Worm (Caenorhabditis elegans) whole organism, young adult: ENCODE measurements around the gene C28G1.6.

ENCODE experiments used
- B0019.2 ChIP-seq: fragments of 200-800 bp; sonication (Bioruptor generic); conservative IDR thresholded peaks from 2 replicates; pipeline ENCODE4 v1.3.6; 2022; ENCODE audit warnings: missing genetic modification reagents, missing genetic modification characterization, missing compliant biosample characterization
- B0035.1 ChIP-seq: sonication (generic microtip); optimal IDR thresholded peaks from 2 replicates; lab custom pipeline; 2016; ENCODE audit warnings: missing genetic modification characterization, mild to moderate bottlenecking, missing compliant biosample characterization, missing genotype, missing genetic modification reagents
- D2030.7 ChIP-seq: fragments of 200-800 bp; sonication (Bioruptor generic); IDR thresholded peaks from 2 replicates; pipeline ENCODE4 v1.3.6; 2022; ENCODE audit warnings: missing genetic modification reagents, missing genetic modification characterization, missing compliant biosample characterization
- F22D6.2 ChIP-seq: sonication (generic microtip); optimal IDR thresholded peaks from 2 replicates; lab custom pipeline; 2016; ENCODE audit warnings: mild to moderate bottlenecking, missing genetic modification characterization, missing compliant biosample characterization
- F37B4.10 ChIP-seq: fragments of 200-800 bp; sonication (Bioruptor generic); IDR thresholded peaks from 2 replicates; pipeline ENCODE4 v1.3.6; 2022; ENCODE audit warnings: missing genetic modification characterization, missing compliant biosample characterization
- F39B2.1 ChIP-seq: fragments of 200-800 bp; sonication (Bioruptor generic); IDR thresholded peaks from 2 replicates; pipeline ENCODE4 v1.3.6; 2022; ENCODE audit warnings: missing genetic modification reagents, missing genetic modification characterization, missing compliant biosample characterization
- F49E8.2 ChIP-seq: sonication (generic microtip); optimal IDR thresholded peaks from 3 replicates; lab custom pipeline; 2017; ENCODE audit warnings: missing genetic modification characterization, mild to moderate bottlenecking, missing compliant biosample characterization, antibody characterized with exemption, moderate library complexity; ENCODE audit not compliant: insufficient read depth
- K12H6.12 ChIP-seq: fragments of 200-800 bp; sonication (Bioruptor generic); optimal IDR thresholded peaks from 2 replicates; lab custom pipeline; 2018; ENCODE audit warnings: mild to moderate bottlenecking, missing genetic modification characterization, missing compliant biosample characterization
- Y67H2A.10 ChIP-seq: fragments of 200-800 bp; sonication (Bioruptor generic); conservative IDR thresholded peaks from 2 replicates; pipeline ENCODE4 v1.3.6; 2022; ENCODE audit warnings: missing genetic modification reagents, missing genetic modification characterization, missing compliant biosample characterization
- Y95B8A.8 ChIP-seq: fragments of 200-800 bp; sonication (Bioruptor generic); IDR thresholded peaks from 2 replicates; pipeline ENCODE4 v1.3.6; 2022; ENCODE audit warnings: missing genetic modification reagents, missing genetic modification characterization, missing compliant biosample characterization
- ZK185.1 ChIP-seq: sonication (generic microtip); optimal IDR thresholded peaks from 2 replicates; lab custom pipeline; 2016; ENCODE audit warnings: mild to moderate bottlenecking, missing genetic modification characterization, missing compliant biosample characterization; ENCODE audit not compliant: poor library complexity, severe bottlenecking
- ama-1 ChIP-seq, 3 experiments: fragments of 150-350 bp in 1 of 3; sonication (generic microtip) in 2 of 3; optimal IDR thresholded peaks; 2 replicates each; lab custom pipeline; 2014 to 2018; ENCODE audit warnings: missing biosample characterization in 2 of 3, missing genetic modification characterization in 2 of 3, missing genetic modification reagents in 2 of 3
- atf-7 ChIP-seq: sonication (generic microtip); optimal IDR thresholded peaks from 2 replicates; lab custom pipeline; 2017; ENCODE audit warnings: mild to moderate bottlenecking, missing genetic modification characterization, missing compliant biosample characterization
- attf-3 ChIP-seq: fragments of 200-800 bp; sonication (Bioruptor generic); conservative IDR thresholded peaks from 2 replicates; pipeline ENCODE4 v1.3.6; 2022; ENCODE audit warnings: missing genetic modification reagents, missing genetic modification characterization, missing compliant biosample characterization
- attf-5 ChIP-seq: fragments of 200-800 bp; sonication (Bioruptor generic); optimal IDR thresholded peaks from 2 replicates; lab custom pipeline; 2018; ENCODE audit warnings: mild to moderate bottlenecking, missing genetic modification characterization, missing compliant biosample characterization
- bed-1 ChIP-seq: fragments of 200-800 bp; sonication (Bioruptor generic); IDR thresholded peaks from 2 replicates; pipeline ENCODE4 v1.3.6; 2022; ENCODE audit warnings: missing genetic modification reagents, missing genetic modification characterization, missing compliant biosample characterization
- ccch-3 ChIP-seq: fragments of 200-800 bp; sonication (Bioruptor generic); optimal IDR thresholded peaks from 2 replicates; lab custom pipeline; 2018; ENCODE audit warnings: mild to moderate bottlenecking, missing genetic modification characterization, missing compliant biosample characterization
- cebp-2 ChIP-seq: fragments of 200-800 bp; sonication (Bioruptor generic); IDR thresholded peaks from 2 replicates; pipeline ENCODE4 v1.3.6; 2022; ENCODE audit warnings: missing genetic modification characterization, missing compliant biosample characterization
- ceh-27 ChIP-seq: fragments of 200-800 bp; sonication (Bioruptor generic); optimal IDR thresholded peaks from 2 replicates; lab custom pipeline; 2018; ENCODE audit warnings: mild to moderate bottlenecking, missing genetic modification characterization, moderate library complexity, missing compliant biosample characterization
- die-1 ChIP-seq: sonication (generic microtip); optimal IDR thresholded peaks from 2 replicates; lab custom pipeline; 2016; ENCODE audit warnings: missing genotype, mild to moderate bottlenecking, missing genetic modification characterization, missing compliant biosample characterization
- dpl-1 ChIP-seq: fragments of 150-350 bp; optimal IDR thresholded peaks from 2 replicates; lab custom pipeline; 2014; ENCODE audit warnings: missing biosample characterization, missing genetic modification reagents, missing genetic modification characterization
- egl-44 ChIP-seq: fragments of 200-800 bp; sonication (Bioruptor generic); IDR thresholded peaks from 2 replicates; pipeline ENCODE4 v1.3.6; 2022; ENCODE audit warnings: missing genetic modification reagents, missing genetic modification characterization, missing compliant biosample characterization
- ekl-4 ChIP-seq: fragments of 200-800 bp; sonication (Bioruptor generic); IDR thresholded peaks from 2 replicates; pipeline ENCODE4 v1.3.6; 2022; ENCODE audit warnings: missing genetic modification reagents, missing genetic modification characterization, missing compliant biosample characterization
- fkh-3 ChIP-seq: sonication (generic microtip); optimal IDR thresholded peaks from 2 replicates; lab custom pipeline; 2016; ENCODE audit warnings: mild to moderate bottlenecking, missing genetic modification characterization, missing compliant biosample characterization
- gei-17 ChIP-seq: fragments of 200-800 bp; sonication (Bioruptor generic); optimal IDR thresholded peaks from 2 replicates; lab custom pipeline; 2018; ENCODE audit warnings: mild to moderate bottlenecking, missing genetic modification characterization, missing compliant biosample characterization
- hlh-12 ChIP-seq: sonication (generic microtip); optimal IDR thresholded peaks from 2 replicates; lab custom pipeline; 2016; ENCODE audit warnings: missing genetic modification characterization, missing compliant biosample characterization
- hlh-26 ChIP-seq: fragments of 200-800 bp; sonication (Bioruptor generic); conservative IDR thresholded peaks from 2 replicates; pipeline ENCODE4 v1.3.6; 2022; ENCODE audit warnings: missing genetic modification reagents, missing genetic modification characterization, missing compliant biosample characterization
- lin-35 ChIP-seq, 3 experiments: fragments of 150-350 bp in 2 of 3; sonication (generic microtip) in 1 of 3; optimal IDR thresholded peaks; 2 replicates each; lab custom pipeline; 2014 to 2018; ENCODE audit warnings: missing biosample characterization in 3 of 3, missing genetic modification characterization in 3 of 3, missing genetic modification reagents in 3 of 3
- lir-1 ChIP-seq: fragments of 200-800 bp; sonication (Bioruptor generic); conservative IDR thresholded peaks from 2 replicates; pipeline ENCODE4 v1.3.6; 2022; ENCODE audit warnings: missing genetic modification reagents, missing genetic modification characterization, missing compliant biosample characterization
- madf-3 ChIP-seq: fragments of 200-800 bp; sonication (Bioruptor generic); IDR thresholded peaks from 2 replicates; pipeline ENCODE4 v1.3.6; 2022; ENCODE audit warnings: missing genetic modification reagents, missing genetic modification characterization, missing compliant biosample characterization
- mcd-1 ChIP-seq: fragments of 200-800 bp; sonication (Bioruptor generic); IDR thresholded peaks from 2 replicates; pipeline ENCODE4 v1.3.6; 2022; ENCODE audit warnings: missing genetic modification reagents, missing genetic modification characterization, missing compliant biosample characterization
- nfya-1 ChIP-seq: sonication (generic microtip); optimal IDR thresholded peaks from 2 replicates; lab custom pipeline; 2017; ENCODE audit warnings: antibody characterized with exemption, missing compliant biosample characterization, missing genetic modification characterization, borderline replicate concordance; ENCODE audit not compliant: insufficient read depth
- nfya-2 ChIP-seq: fragments of 200-800 bp; sonication (Bioruptor generic); IDR thresholded peaks from 2 replicates; pipeline ENCODE4 v1.3.6; 2022; ENCODE audit warnings: missing genetic modification reagents, missing genetic modification characterization, missing compliant biosample characterization
- nfyb-1 ChIP-seq: fragments of 200-800 bp; sonication (Bioruptor generic); IDR thresholded peaks from 2 replicates; pipeline ENCODE4 v1.3.6; 2022; ENCODE audit warnings: missing genetic modification reagents, missing genetic modification characterization, missing compliant biosample characterization
- nhr-120 ChIP-seq: fragments of 200-800 bp; sonication (Bioruptor generic); IDR thresholded peaks from 2 replicates; pipeline ENCODE4 v1.3.6; 2022; ENCODE audit warnings: missing genetic modification characterization, missing compliant biosample characterization
- nhr-80 ChIP-seq: sonication (generic microtip); optimal IDR thresholded peaks from 2 replicates; lab custom pipeline; 2016; ENCODE audit warnings: missing genetic modification characterization, missing compliant biosample characterization
- pbrm-1 ChIP-seq: fragments of 200-800 bp; sonication (Bioruptor generic); IDR thresholded peaks from 2 replicates; pipeline ENCODE4 v1.3.6; 2022; ENCODE audit warnings: missing genetic modification reagents, missing genetic modification characterization, missing compliant biosample characterization
- rcor-1 ChIP-seq: fragments of 200-800 bp; sonication (Bioruptor generic); IDR thresholded peaks from 2 replicates; pipeline ENCODE4 v1.3.6; 2022; ENCODE audit warnings: missing genetic modification reagents, missing genetic modification characterization, missing compliant biosample characterization
- snpc-4 ChIP-seq, 5 experiments: fragments of 150-350 bp in 1 of 5; sonication (generic microtip) in 4 of 5; optimal IDR thresholded peaks; 2 replicates each; lab custom pipeline; 2014 to 2018; ENCODE audit warnings: missing genetic modification characterization in 5 of 5, missing biosample characterization in 3 of 5, antibody characterized with exemption in 2 of 5, mild to moderate bottlenecking in 2 of 5, missing compliant biosample characterization in 2 of 5, missing genotype in 2 of 5, moderate library complexity in 2 of 5, missing genetic modification reagents in 1 of 5
- tbp1 ChIP-seq: fragments of 200-800 bp; sonication (Bioruptor generic); optimal IDR thresholded peaks from 2 replicates; lab custom pipeline; 2018; ENCODE audit warnings: mild to moderate bottlenecking, missing genetic modification characterization, missing compliant biosample characterization
- unc-62 ChIP-seq: fragments of 150-350 bp; optimal IDR thresholded peaks from 2 replicates; lab custom pipeline; 2014; ENCODE audit warnings: missing biosample characterization, missing genetic modification reagents, missing genetic modification characterization
- xnd-1 ChIP-seq: sonication (generic microtip); optimal IDR thresholded peaks from 2 replicates; lab custom pipeline; 2016; ENCODE audit warnings: missing genotype, missing genetic modification reagents, missing genetic modification characterization, missing compliant biosample characterization
- zim-3 ChIP-seq: sonication (generic microtip); optimal IDR thresholded peaks from 2 replicates; lab custom pipeline; 2017; ENCODE audit warnings: mild to moderate bottlenecking, missing genetic modification characterization, moderate library complexity, missing compliant biosample characterization
- ztf-18 ChIP-seq: sonication (generic microtip); optimal IDR thresholded peaks from 2 replicates; lab custom pipeline; 2016; ENCODE audit warnings: missing genotype, mild to moderate bottlenecking, missing genetic modification characterization, missing compliant biosample characterization
- ztf-3 ChIP-seq: fragments of 200-800 bp; sonication (Bioruptor generic); optimal IDR thresholded peaks from 2 replicates; lab custom pipeline; 2018; ENCODE audit warnings: mild to moderate bottlenecking, missing genetic modification characterization, missing compliant biosample characterization

Gene C28G1.6

ce11 chrX:8838176-8838575 is 7.1 kb upstream of the C28G1.6 start (continued):
- peak; percentile 70 for TF ChIP-seq die-1
- TF ChIP-seq nfya-1 = no peak
- peak; percentile 87 for TF ChIP-seq tbp1 (GFP tag; lab: Kevin White, UChicago)
- peak; percentile 65; the same call in 1 of the 2 replicates for TF ChIP-seq egl-44 (GFP tag; lab: Robert Waterston, UW)
- TF ChIP-seq Y95B8A.8 = no peak
- TF ChIP-seq cebp-2 (GFP tag; lab: Robert Waterston, UW) = no peak
- TF ChIP-seq F39B2.1 (GFP tag; lab: Robert Waterston, UW) = no peak
- TF ChIP-seq Y67H2A.10 (GFP tag; lab: Robert Waterston, UW) = no peak
- TF ChIP-seq unc-62 (GFP tag; lab: Kevin White, UChicago) = no peak
- TF ChIP-seq ztf-3 (GFP tag; lab: Kevin White, UChicago) = no peak
- TF ChIP-seq madf-3 (GFP tag; lab: Robert Waterston, UW) = 0 out of 2 replicates have a peak, but pooled peaks have one; percentile 46
- peak; percentile 49 for TF ChIP-seq hlh-12
- peak; percentile 68 for TF ChIP-seq ZK185.1 (tag; lab: Kevin White, UChicago)
- no peak for TF ChIP-seq nfya-2 (GFP tag; lab: Robert Waterston, UW)
- peak; percentile 15 for TF ChIP-seq zim-3 (tag; lab: Kevin White, UChicago)
- TF ChIP-seq gei-17 (GFP tag; lab: Kevin White, UChicago) = no peak
- peak; percentile 66 for TF ChIP-seq D2030.7 (GFP tag; lab: Robert Waterston, UW)
- TF ChIP-seq lir-1 (GFP tag; lab: Robert Waterston, UW) = no peak
- TF ChIP-seq F22D6.2 (tag; lab: Kevin White, UChicago) = no peak
- TF ChIP-seq ztf-18 (tag; lab: Kevin White, UChicago) = peak; percentile 55
- no peak for TF ChIP-seq attf-5 (GFP tag; lab: Kevin White, UChicago)
- no peak for TF ChIP-seq dpl-1 (GFP tag; lab: Kevin White, UChicago)
- TF ChIP-seq B0035.1 = no peak
- TF ChIP-seq pbrm-1 (GFP tag; lab: Robert Waterston, UW) = peak; percentile 59; the same call in 1 of the 2 replicates
- no peak for TF ChIP-seq mcd-1
- no peak for TF ChIP-seq xnd-1 (tag; lab: Kevin White, UChicago)
- TF ChIP-seq nhr-80 (tag; lab: Kevin White, UChicago) = no peak
- no peak for TF ChIP-seq F37B4.10
- peak; percentile 21 for TF ChIP-seq snpc-4 (GFP tag; optimal IDR thresholded peaks at IDR 0.05; lab: Kevin White, UChicago)
- peak in 2 of 4 experiments; percentile 42 to 64 for TF ChIP-seq snpc-4 (tag; optimal IDR thresholded peaks at IDR 0.05; lab: Kevin White, UChicago)
- no peak for TF ChIP-seq K12H6.12 (tag; lab: Kevin White, UChicago)
- no peak for TF ChIP-seq ccch-3 (GFP tag; lab: Kevin White, UChicago)
- TF ChIP-seq bed-1 (GFP tag; lab: Robert Waterston, UW) = 0 out of 2 replicates have a peak, but pooled peaks have one; percentile 49

ce11 chrX:8835887-8836348 is 4.9 kb upstream of the C28G1.6 start, which contains the start of gene C28G1.2:
Gene C28G1.2 (plus strand): TSS chrX:8836016.
- TF ChIP-seq gei-17 (GFP tag; lab: Kevin White, UChicago) (peak; percentile 88), nfyb-1 (GFP tag; lab: Robert Waterston, UW) (peak; percentile 87), F22D6.2 (tag; lab: Kevin White, UChicago) (peak; percentile 64), ama-1 (optimal IDR thresholded peaks at IDR 0.05; lab: Kevin White, UChicago) (no peak), ama-1 (GFP tag; optimal IDR thresholded peaks at IDR 0.05; lab: Kevin White, UChicago) (peak; percentile 79 to 92), nfya-1 (no peak), ceh-27 (GFP tag; lab: Kevin White, UChicago) (peak; percentile 96), lin-35 (GFP tag; optimal IDR thresholded peaks at IDR 0.05; lab: Kevin White, UChicago) (peak in 2 of 3 experiments; percentile 59 to 83), attf-3 (peak; percentile 68), F49E8.2 (tag; lab: Kevin White, UChicago) (no peak), snpc-4 (GFP tag; optimal IDR thresholded peaks at IDR 0.05; lab: Kevin White, UChicago) (peak; percentile 75), snpc-4 (tag; optimal IDR thresholded peaks at IDR 0.05; lab: Kevin White, UChicago) (peak; percentile 30 to 78 (median 76)), hlh-26 (GFP tag; lab: Robert Waterston, UW) (0 out of 2 replicates have a peak, but pooled peaks have one; percentile 54), B0019.2 (GFP tag; lab: Robert Waterston, UW) (0 out of 2 replicates have a peak, but pooled peaks have one; percentile 45), egl-44 (GFP tag; lab: Robert Waterston, UW) (peak; percentile 94), Y67H2A.10 (GFP tag; lab: Robert Waterston, UW) (peak; percentile 72; the same call in 1 of the 2 replicates), tbp1 (GFP tag; lab: Kevin White, UChicago) (peak; percentile 100), cebp-2 (GFP tag; lab: Robert Waterston, UW) (peak; percentile 89), atf-7 (tag; lab: Kevin White, UChicago) (peak; percentile 89), nfya-2 (GFP tag; lab: Robert Waterston, UW) (no peak), rcor-1 (GFP tag; lab: Robert Waterston, UW) (peak; percentile 87), ekl-4 (GFP tag; lab: Robert Waterston, UW) (peak; percentile 91; the same call in 1 of the 2 replicates), nhr-120 (no peak), fkh-3 (peak; percentile 70)
